Worm (Caenorhabditis elegans) whole organism, L3 larva: ENCODE measurements around the gene pqn-27.

Experiments
- aly-2 ChIP-seq: fragments of 150-350 bp; optimal IDR thresholded peaks from 2 replicates; lab custom pipeline; 2014; ENCODE audit warnings: missing biosample characterization, missing genetic modification characterization
- ama-1 ChIP-seq: fragments of 150-350 bp; optimal IDR thresholded peaks from 2 replicates; lab custom pipeline; 2018
- elt-1 ChIP-seq: fragments of 150-350 bp; optimal IDR thresholded peaks from 2 replicates; lab custom pipeline; 2014; ENCODE audit warnings: missing biosample characterization, missing genetic modification characterization
- eor-1 ChIP-seq, 2 experiments: fragments of 150-350 bp; optimal IDR thresholded peaks; 2 replicates each; lab custom pipeline; 2014 to 2018; ENCODE audit warnings: missing biosample characterization in 2 of 2, missing genetic modification characterization in 2 of 2
- fos-1 ChIP-seq: fragments of 150-350 bp; optimal IDR thresholded peaks from 2 replicates; lab custom pipeline; 2014; ENCODE audit warnings: missing biosample characterization, missing genetic modification characterization
- mdl-1 ChIP-seq: fragments of 150-350 bp; optimal IDR thresholded peaks from 2 replicates; lab custom pipeline; 2014; ENCODE audit warnings: missing biosample characterization, missing genetic modification characterization
- nfya-1 ChIP-seq: sonication (generic microtip); optimal IDR thresholded peaks from 2 replicates; lab custom pipeline; 2017; ENCODE audit warnings: missing genetic modification characterization, mild to moderate bottlenecking, missing compliant biosample characterization, antibody characterized with exemption, moderate library complexity; ENCODE audit not compliant: insufficient read depth
- nhr-25 ChIP-seq: sonication (generic microtip); optimal IDR thresholded peaks from 2 replicates; lab custom pipeline; 2017; ENCODE audit warnings: missing biosample characterization, missing genetic modification characterization
- nhr-28 ChIP-seq: fragments of 150-350 bp; optimal IDR thresholded peaks from 2 replicates; lab custom pipeline; 2014; ENCODE audit warnings: missing biosample characterization, missing genetic modification characterization
- pqm-1 ChIP-seq: fragments of 150-350 bp; optimal IDR thresholded peaks from 2 replicates; lab custom pipeline; 2017; ENCODE audit warnings: missing biosample characterization, missing genetic modification characterization, inconsistent platforms
- ztf-4 ChIP-seq: fragments of 150-350 bp; optimal IDR thresholded peaks from 2 replicates; lab custom pipeline; 2014; ENCODE audit warnings: missing biosample characterization, missing genetic modification characterization

ce11 chrII:13424242-13424641, 36.2 kb downstream of the pqn-27 start, which contains the start of gene Y48E1C.2:
- TF ChIP-seq nhr-25 (no peak), ama-1 (lab: Kevin White, UChicago) (no peak), fos-1 (tag; lab: Kevin White, UChicago) (no peak), mdl-1 (tag; lab: Kevin White, UChicago) (no peak), elt-1 (tag; lab: Kevin White, UChicago) (no peak), nhr-28 (tag; lab: Kevin White, UChicago) (no peak), aly-2 (no peak), pqm-1 (tag; lab: Kevin White, UChicago) (no peak), eor-1 (tag; optimal IDR thresholded peaks at IDR 0.05; lab: Kevin White, UChicago) (no peak), nfya-1 (tag; lab: Kevin White, UChicago) (no peak), ztf-4 (tag; lab: Kevin White, UChicago) (no peak)
